Fruit fly (Drosophila melanogaster) whole organism, prepupa: Measurements from ENCODE around the gene hob.
A peak's percentile ranks its signal among the peaks of the same experiment; 100 is the strongest.

Experiments used
- Blimp-1 ChIP-seq: fragments of 200-800 bp; sonication (Bioruptor generic); optimal IDR thresholded peaks from 3 replicates; lab custom pipeline; 2017; ENCODE audit warnings: missing biosample characterization, missing genetic modification characterization, mild to moderate bottlenecking, moderate library complexity, missing genetic modification reagents
- CG11294 ChIP-seq: fragments of 200-800 bp; sonication (Bioruptor generic); IDR thresholded peaks from 2 replicates; pipeline ENCODE4 v1.3.6; 2022; ENCODE audit warnings: missing biosample characterization, missing genetic modification characterization
- CG11762 ChIP-seq: fragments of 200-800 bp; sonication (Bioruptor generic); optimal IDR thresholded peaks from 3 replicates; lab custom pipeline; 2016; ENCODE audit warnings: missing biosample characterization, missing genetic modification characterization; ENCODE audit not compliant: insufficient read depth
- CG11902 ChIP-seq: fragments of 200-800 bp; sonication (Bioruptor generic); optimal IDR thresholded peaks from 3 replicates; lab custom pipeline; 2016; ENCODE audit warnings: missing biosample characterization, missing genetic modification characterization
- CG16779 ChIP-seq: fragments of 200-800 bp; sonication (Bioruptor generic); optimal IDR thresholded peaks from 3 replicates; lab custom pipeline; 2017; ENCODE audit warnings: missing biosample characterization, mild to moderate bottlenecking, missing genetic modification characterization
- CG3032 ChIP-seq: fragments of 200-800 bp; optimal IDR thresholded peaks from 2 replicates; lab custom pipeline; 2019; ENCODE audit warnings: missing biosample characterization, mild to moderate bottlenecking, missing genetic modification characterization, moderate library complexity
- CG31627 ChIP-seq: fragments of 200-800 bp; sonication (Bioruptor generic); optimal IDR thresholded peaks from 3 replicates; lab custom pipeline; 2016; ENCODE audit warnings: missing biosample characterization, missing genetic modification characterization
- CG32006 ChIP-seq: fragments of 200-800 bp; sonication (Bioruptor generic); optimal IDR thresholded peaks from 3 replicates; lab custom pipeline; 2017; ENCODE audit warnings: missing biosample characterization, mild to moderate bottlenecking, missing genetic modification characterization
- CG3919 ChIP-seq: fragments of 200-800 bp; sonication (Bioruptor generic); optimal IDR thresholded peaks from 3 replicates; lab custom pipeline; 2016; ENCODE audit warnings: missing biosample characterization, missing genetic modification characterization
- CG4318 ChIP-seq: fragments of 200-800 bp; sonication (Bioruptor generic); optimal IDR thresholded peaks from 3 replicates; lab custom pipeline; 2017; ENCODE audit warnings: missing biosample characterization, mild to moderate bottlenecking, missing genetic modification characterization
- CG6163 ChIP-seq: fragments of 200-800 bp; sonication (Bioruptor generic); IDR thresholded peaks from 3 replicates; pipeline ENCODE4 v1.3.6; 2022; ENCODE audit warnings: missing biosample characterization, missing genetic modification characterization
- CG6276 ChIP-seq: fragments of 200-800 bp; sonication (Bioruptor generic); optimal IDR thresholded peaks from 2 replicates; lab custom pipeline; 2017; ENCODE audit warnings: missing biosample characterization, mild to moderate bottlenecking, missing genetic modification characterization
- CG6792 ChIP-seq: fragments of 200-800 bp; sonication (Bioruptor generic); optimal IDR thresholded peaks from 3 replicates; lab custom pipeline; 2016; ENCODE audit warnings: missing biosample characterization, missing genetic modification characterization
- CG6808 ChIP-seq: fragments of 200-800 bp; sonication (Bioruptor generic); optimal IDR thresholded peaks from 3 replicates; lab custom pipeline; 2017; ENCODE audit warnings: missing biosample characterization, missing genetic modification characterization, mild to moderate bottlenecking, moderate library complexity, missing genetic modification reagents
- CG6854 ChIP-seq: fragments of 200-800 bp; sonication (Bioruptor generic); optimal IDR thresholded peaks from 2 replicates; lab custom pipeline; 2017; ENCODE audit warnings: missing biosample characterization, mild to moderate bottlenecking, missing genetic modification characterization
- CG8119 ChIP-seq: fragments of 200-800 bp; sonication (Bioruptor generic); IDR thresholded peaks from 3 replicates; pipeline ENCODE4 v1.3.6; 2022; ENCODE audit warnings: missing biosample characterization, missing genetic modification characterization
- CG8319 ChIP-seq: fragments of 200-800 bp; sonication (Bioruptor generic); optimal IDR thresholded peaks from 3 replicates; lab custom pipeline; 2016; ENCODE audit warnings: missing biosample characterization, missing genetic modification characterization
- CG8632 ChIP-seq: fragments of 200-800 bp; sonication (Bioruptor generic); optimal IDR thresholded peaks from 3 replicates; lab custom pipeline; 2016; ENCODE audit warnings: missing biosample characterization, missing genetic modification characterization
- CG9139 ChIP-seq: fragments of 200-800 bp; sonication (Bioruptor generic); optimal IDR thresholded peaks from 3 replicates; lab custom pipeline; 2017; ENCODE audit warnings: missing biosample characterization, mild to moderate bottlenecking, missing genetic modification characterization
- Eip75B ChIP-seq: fragments of 200-800 bp; sonication (Bioruptor generic); optimal IDR thresholded peaks from 3 replicates; lab custom pipeline; 2016; ENCODE audit warnings: missing biosample characterization, missing genetic modification characterization
- Eip93F ChIP-seq: fragments of 200-800 bp; sonication (Bioruptor generic); optimal IDR thresholded peaks from 2 replicates; lab custom pipeline; 2016; ENCODE audit warnings: missing biosample characterization, mild to moderate bottlenecking, missing genetic modification characterization
- Ets21C ChIP-seq: fragments of 200-800 bp; sonication (Bioruptor generic); optimal IDR thresholded peaks from 3 replicates; lab custom pipeline; 2016; ENCODE audit warnings: missing biosample characterization, missing genetic modification characterization
- Ets96B ChIP-seq: fragments of 200-800 bp; optimal IDR thresholded peaks from 2 replicates; lab custom pipeline; 2019; ENCODE audit warnings: missing biosample characterization, mild to moderate bottlenecking, missing genetic modification characterization, moderate library complexity
- Gug ChIP-seq: fragments of 200-800 bp; sonication (Bioruptor generic); IDR thresholded peaks from 2 replicates; pipeline ENCODE4 v1.3.6; 2022; ENCODE audit warnings: missing biosample characterization, missing genetic modification characterization
- Hr38 ChIP-seq: sonication (Bioruptor generic); optimal IDR thresholded peaks from 2 replicates; lab custom pipeline; 2016; ENCODE audit warnings: missing biosample characterization, missing genetic modification characterization
- Hr39 ChIP-seq: fragments of 200-800 bp; sonication (Bioruptor generic); optimal IDR thresholded peaks from 2 replicates; lab custom pipeline; 2016; ENCODE audit warnings: missing biosample characterization, missing genetic modification characterization
- Hr4 ChIP-seq: fragments of 200-800 bp; sonication (Bioruptor generic); optimal IDR thresholded peaks from 3 replicates; lab custom pipeline; 2016; ENCODE audit warnings: missing biosample characterization, missing genetic modification characterization
- Met ChIP-seq: fragments of 200-800 bp; sonication (Bioruptor generic); optimal IDR thresholded peaks from 3 replicates; lab custom pipeline; 2016; ENCODE audit warnings: missing biosample characterization, missing genetic modification characterization
- OdsH ChIP-seq: fragments of 200-800 bp; sonication (Bioruptor generic); optimal IDR thresholded peaks from 3 replicates; lab custom pipeline; 2016; ENCODE audit warnings: missing biosample characterization, missing genetic modification characterization
- Smox ChIP-seq: fragments of 200-800 bp; sonication (Bioruptor generic); optimal IDR thresholded peaks from 3 replicates; lab custom pipeline; 2016; ENCODE audit warnings: missing biosample characterization, missing genetic modification characterization
- Sox14 ChIP-seq: fragments of 200-800 bp; sonication (Bioruptor generic); optimal IDR thresholded peaks from 3 replicates; lab custom pipeline; 2016; ENCODE audit warnings: missing biosample characterization, missing genetic modification characterization
- Sox15 ChIP-seq: fragments of 200-800 bp; sonication (Bioruptor generic); optimal IDR thresholded peaks from 3 replicates; lab custom pipeline; 2016; ENCODE audit warnings: missing biosample characterization, missing genetic modification characterization
- acj6 ChIP-seq: fragments of 200-800 bp; sonication (Bioruptor generic); optimal IDR thresholded peaks from 3 replicates; lab custom pipeline; 2016; ENCODE audit warnings: missing biosample characterization, missing genetic modification characterization
- cyc ChIP-seq: fragments of 200-800 bp; sonication (Bioruptor generic); optimal IDR thresholded peaks from 3 replicates; lab custom pipeline; 2016; ENCODE audit warnings: missing biosample characterization, missing genetic modification characterization
- dsx ChIP-seq: fragments of 200-800 bp; optimal IDR thresholded peaks from 3 replicates; lab custom pipeline; 2019; ENCODE audit warnings: missing biosample characterization, mild to moderate bottlenecking, missing genetic modification characterization, moderate library complexity; ENCODE audit not compliant: poor library complexity, severe bottlenecking
- eg ChIP-seq: fragments of 200-800 bp; sonication (Bioruptor generic); IDR thresholded peaks from 3 replicates; pipeline ENCODE4 v1.3.6; 2022; ENCODE audit warnings: missing biosample characterization, missing genetic modification characterization
- esn ChIP-seq: fragments of 200-800 bp; sonication (Bioruptor generic); optimal IDR thresholded peaks from 2 replicates; lab custom pipeline; 2016; ENCODE audit warnings: missing biosample characterization, mild to moderate bottlenecking, missing genetic modification characterization, moderate library complexity
- fd59A ChIP-seq: fragments of 200-800 bp; sonication (Bioruptor generic); optimal IDR thresholded peaks from 2 replicates; lab custom pipeline; 2017; ENCODE audit warnings: missing biosample characterization, mild to moderate bottlenecking, missing genetic modification characterization, missing genetic modification reagents
- fd85E ChIP-seq: fragments of 200-800 bp; sonication (Bioruptor generic); optimal IDR thresholded peaks from 3 replicates; lab custom pipeline; 2016; ENCODE audit warnings: missing biosample characterization, missing genetic modification characterization
- fkh ChIP-seq: fragments of 200-800 bp; sonication (Bioruptor generic); optimal IDR thresholded peaks from 3 replicates; lab custom pipeline; 2017; ENCODE audit warnings: missing biosample characterization, mild to moderate bottlenecking, missing genetic modification characterization, moderate library complexity
- net ChIP-seq: fragments of 200-800 bp; sonication (Bioruptor generic); optimal IDR thresholded peaks from 3 replicates; lab custom pipeline; 2016; ENCODE audit warnings: missing biosample characterization, missing genetic modification characterization
- pdm3 ChIP-seq: fragments of 200-800 bp; sonication (Bioruptor generic); optimal IDR thresholded peaks from 3 replicates; lab custom pipeline; 2016; ENCODE audit warnings: missing biosample characterization, missing genetic modification characterization
- spab ChIP-seq: fragments of 200-800 bp; sonication (Bioruptor generic); optimal IDR thresholded peaks from 2 replicates; lab custom pipeline; 2017; ENCODE audit warnings: missing biosample characterization, mild to moderate bottlenecking, missing genetic modification characterization, missing genetic modification reagents
- ss ChIP-seq, 2 experiments: fragments of 200-800 bp; sonication (Bioruptor generic); optimal IDR thresholded peaks; 2 replicates in 1 of 2; 3 replicates in 1 of 2; lab custom pipeline; 2017 to 2018; ENCODE audit warnings: mild to moderate bottlenecking in 2 of 2, missing biosample characterization in 2 of 2, missing genetic modification characterization in 2 of 2, moderate library complexity in 1 of 2
- svp ChIP-seq: fragments of 200-800 bp; sonication (Bioruptor generic); peaks from one replicate; lab custom pipeline; 2016; ENCODE audit warnings: missing biosample characterization, missing genetic modification characterization
- topi ChIP-seq: fragments of 200-800 bp; sonication (Bioruptor generic); optimal IDR thresholded peaks from 3 replicates; lab custom pipeline; 2016; ENCODE audit warnings: missing biosample characterization, missing genetic modification characterization
- vri ChIP-seq: fragments of 200-800 bp; sonication (Bioruptor generic); optimal IDR thresholded peaks from 3 replicates; lab custom pipeline; 2016; ENCODE audit warnings: missing biosample characterization, mild to moderate bottlenecking, missing genetic modification characterization

Gene hob

dm6 chr3L:3246378-3247129, 27.8 kb upstream of the hob start (continued):
- TF ChIP-seq CG6276 (GFP tag; lab: Kevin White, UChicago), result peak; percentile 94
- TF ChIP-seq net, result peak; percentile 96
- peak; percentile 78 for TF ChIP-seq pdm3 (GFP tag; lab: Kevin White, UChicago)
- peak; percentile 63 for TF ChIP-seq CG11902 (GFP tag; lab: Kevin White, UChicago)
- TF ChIP-seq fd59A, result peak; percentile 83
- TF ChIP-seq CG6808, result peak; percentile 99
- peak; percentile 95 for TF ChIP-seq CG8119 (GFP tag; lab: Robert Waterston, UW)
- peak; percentile 90 for TF ChIP-seq Met
- peak; percentile 94 for TF ChIP-seq vri (GFP tag; lab: Kevin White, UChicago)
- TF ChIP-seq dsx, result peak; percentile 99
- TF ChIP-seq OdsH, result peak; percentile 85
- peak; percentile 100 for TF ChIP-seq spab (GFP tag; lab: Kevin White, UChicago)
- TF ChIP-seq CG4318, result peak; percentile 6
- peak; percentile 63 for TF ChIP-seq Sox14 (GFP tag; lab: Kevin White, UChicago)
- peak; percentile 98 for TF ChIP-seq Eip93F (GFP tag; lab: Kevin White, UChicago)
- peak; percentile 87 for TF ChIP-seq CG3919 (GFP tag; lab: Kevin White, UChicago)
- TF ChIP-seq CG6854 (GFP tag; lab: Kevin White, UChicago), result peak; percentile 100
- peak; percentile 99 for TF ChIP-seq CG3032 (tag; lab: Kevin White, UChicago)
- peak; percentile 100 for TF ChIP-seq CG9139 (GFP tag; lab: Kevin White, UChicago)
- TF ChIP-seq topi, result peak; percentile 89
- TF ChIP-seq CG6163, result peak; percentile 99
- peak; percentile 94 for TF ChIP-seq svp
- TF ChIP-seq Blimp-1 (GFP tag; lab: Kevin White, UChicago), result peak; percentile 94
- TF ChIP-seq Ets96B (tag; lab: Kevin White, UChicago), result peak; percentile 99
- peak; percentile 66 for TF ChIP-seq CG11294 (GFP tag; lab: Robert Waterston, UW)
- TF ChIP-seq Eip75B (GFP tag; lab: Kevin White, UChicago), result peak; percentile 93
- peak; percentile 89 for TF ChIP-seq cyc (GFP tag; lab: Kevin White, UChicago)
- peak; percentile 72 for TF ChIP-seq CG32006 (GFP tag; lab: Kevin White, UChicago)
- TF ChIP-seq Hr39 (GFP tag; lab: Kevin White, UChicago), result peak; percentile 91
- TF ChIP-seq Hr38 (GFP tag; lab: Kevin White, UChicago), result no peak

dm6 chr3L:3245189-3245588, 26.5 kb upstream of the hob start:
- TF ChIP-seq Blimp-1 (GFP tag; lab: Kevin White, UChicago), result peak; percentile 47
- TF ChIP-seq CG8319 (GFP tag; lab: Kevin White, UChicago), result peak; percentile 68
- TF ChIP-seq Hr4 (GFP tag; lab: Kevin White, UChicago), result peak; percentile 36
- TF ChIP-seq CG6276 (GFP tag; lab: Kevin White, UChicago), result no peak
- no peak for TF ChIP-seq fd85E (GFP tag; lab: Kevin White, UChicago)
- TF ChIP-seq CG6163, result peak; percentile 89
- peak; percentile 88 for TF ChIP-seq acj6 (GFP tag; lab: Kevin White, UChicago)
- peak; percentile 79 for TF ChIP-seq CG31627 (GFP tag; lab: Kevin White, UChicago)
- TF ChIP-seq CG6854 (GFP tag; lab: Kevin White, UChicago), result no peak
- no peak for TF ChIP-seq fkh
- TF ChIP-seq Sox14 (GFP tag; lab: Kevin White, UChicago), result peak; percentile 71
- TF ChIP-seq Smox (GFP tag; lab: Kevin White, UChicago), result peak; percentile 88
- no peak for TF ChIP-seq eg (GFP tag; lab: Robert Waterston, UW)
- no peak for TF ChIP-seq CG11294 (GFP tag; lab: Robert Waterston, UW)
- TF ChIP-seq CG11762 (GFP tag; lab: Kevin White, UChicago), result peak; percentile 79
- peak; percentile 92 for TF ChIP-seq CG8632 (GFP tag; lab: Kevin White, UChicago)
- TF ChIP-seq esn (GFP tag; lab: Kevin White, UChicago), result peak; percentile 89
- TF ChIP-seq Ets21C (GFP tag; lab: Kevin White, UChicago), result peak; percentile 67
- TF ChIP-seq CG3032 (tag; lab: Kevin White, UChicago), result peak; percentile 92
- TF ChIP-seq ss (GFP tag; optimal IDR thresholded peaks at IDR 0.05; lab: Kevin White, UChicago), result peak; percentile 93 to 96
- peak; percentile 56 for TF ChIP-seq Gug (GFP tag; lab: Robert Waterston, UW)
- peak; percentile 92 for TF ChIP-seq Ets96B (tag; lab: Kevin White, UChicago)
- peak; percentile 86 for TF ChIP-seq CG16779 (tag; lab: Kevin White, UChicago)
- TF ChIP-seq fd59A, result peak; percentile 90
- peak; percentile 75 for TF ChIP-seq cyc (GFP tag; lab: Kevin White, UChicago)
- TF ChIP-seq CG9139 (GFP tag; lab: Kevin White, UChicago), result peak; percentile 74
- TF ChIP-seq Sox15 (GFP tag; lab: Kevin White, UChicago), result peak; percentile 77
- TF ChIP-seq CG4318, result no peak
- TF ChIP-seq CG8119 (GFP tag; lab: Robert Waterston, UW), result peak; percentile 82
- peak; percentile 87 for TF ChIP-seq CG6792
- peak; percentile 92 for TF ChIP-seq Met
- peak; percentile 86 for TF ChIP-seq spab (GFP tag; lab: Kevin White, UChicago)
